Worm (Caenorhabditis elegans) whole organism, mixed stage, embryonic: ENCODE measurements around the gene emc-1.

Source experiments
- blmp-1 ChIP-seq: fragments of 150-350 bp; optimal IDR thresholded peaks from 2 replicates; lab custom pipeline; 2014; ENCODE audit warnings: missing biosample characterization, missing genetic modification characterization
- drap-1 ChIP-seq: fragments of 200-800 bp; sonication (Bioruptor generic); optimal IDR thresholded peaks from 3 replicates; lab custom pipeline; 2018; ENCODE audit warnings: mild to moderate bottlenecking, missing genetic modification characterization, missing compliant biosample characterization
- flh-1 ChIP-seq: fragments of 200-800 bp; sonication (Bioruptor generic); optimal IDR thresholded peaks from 2 replicates; lab custom pipeline; 2018; ENCODE audit warnings: mild to moderate bottlenecking, missing genetic modification characterization, moderate library complexity, missing compliant biosample characterization
- lsy-2 ChIP-seq: fragments of 150-350 bp; optimal IDR thresholded peaks from 2 replicates; lab custom pipeline; 2014; ENCODE audit warnings: missing biosample characterization, missing genetic modification characterization
- unc-39 ChIP-seq: fragments of 150-350 bp; optimal IDR thresholded peaks from 2 replicates; lab custom pipeline; 2014; ENCODE audit warnings: missing biosample characterization, missing genetic modification characterization
- zip-8 ChIP-seq: fragments of 150-350 bp; optimal IDR thresholded peaks from 2 replicates; lab custom pipeline; 2014; ENCODE audit warnings: missing biosample characterization, missing genetic modification characterization

DNA sequence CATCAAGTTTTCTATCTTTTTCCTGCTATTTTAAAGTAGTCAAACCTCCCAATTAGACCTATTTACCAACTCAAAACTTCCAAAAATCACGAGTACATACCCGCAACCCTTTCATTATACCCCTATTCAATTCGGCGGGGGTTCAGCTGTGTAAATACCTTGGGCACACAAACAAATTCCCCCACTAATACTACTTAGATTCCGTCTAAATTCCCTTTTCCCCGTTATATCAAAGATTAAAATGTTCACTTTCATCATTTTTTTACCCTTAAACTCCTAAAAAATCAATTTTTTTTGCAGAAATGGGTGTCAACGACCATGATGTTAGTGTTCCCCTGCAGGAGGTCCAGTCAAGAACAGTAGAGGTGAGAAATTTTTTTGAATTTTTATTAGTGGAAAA, 4.1 kb upstream of the emc-1 start, which contains the start of gene fdgt-1:
- TF ChIP-seq lsy-2 (tag; lab: Kevin White, UChicago), result no peak
- no peak for TF ChIP-seq zip-8 (tag; lab: Kevin White, UChicago)
- no peak for TF ChIP-seq drap-1
- TF ChIP-seq unc-39 (tag; lab: Kevin White, UChicago), result no peak
- TF ChIP-seq blmp-1 (tag; lab: Kevin White, UChicago), result no peak
- no peak for TF ChIP-seq flh-1 (GFP tag; lab: Kevin White, UChicago)
